Worm (Caenorhabditis elegans) whole organism, young adult: ENCODE results near the gene pcrg-1.

Source experiments
- D2030.7 ChIP-seq: fragments of 200-800 bp; sonication (Bioruptor generic); IDR thresholded peaks from 2 replicates; pipeline ENCODE4 v1.3.6; 2022; ENCODE audit warnings: missing genetic modification reagents, missing genetic modification characterization, missing compliant biosample characterization
- F10E7.11 ChIP-seq: sonication (generic microtip); optimal IDR thresholded peaks from 2 replicates; lab custom pipeline; 2017; ENCODE audit warnings: mild to moderate bottlenecking, missing genetic modification characterization, moderate library complexity, missing compliant biosample characterization
- F23B12.7 ChIP-seq: sonication (generic microtip); optimal IDR thresholded peaks from 2 replicates; lab custom pipeline; 2017; ENCODE audit warnings: missing genetic modification characterization, mild to moderate bottlenecking, missing compliant biosample characterization, antibody characterized with exemption, moderate library complexity; ENCODE audit not compliant: insufficient read depth
- F57C9.4 ChIP-seq: sonication (generic microtip); optimal IDR thresholded peaks from 2 replicates; lab custom pipeline; 2017; ENCODE audit warnings: mild to moderate bottlenecking, missing genetic modification characterization, missing compliant biosample characterization
- K11D2.4 ChIP-seq: fragments of 200-800 bp; sonication (Bioruptor generic); IDR thresholded peaks from 2 replicates; pipeline ENCODE4 v1.3.6; 2022; ENCODE audit warnings: missing genetic modification reagents, missing genetic modification characterization, missing compliant biosample characterization
- T07F8.4 ChIP-seq: sonication (generic microtip); optimal IDR thresholded peaks from 2 replicates; lab custom pipeline; 2016; ENCODE audit warnings: mild to moderate bottlenecking, missing genetic modification characterization, moderate library complexity, missing compliant biosample characterization
- Y56A3A.18 ChIP-seq: fragments of 200-800 bp; sonication (Bioruptor generic); IDR thresholded peaks from 2 replicates; pipeline ENCODE4 v1.3.6; 2022; ENCODE audit warnings: missing genetic modification reagents, missing genetic modification characterization, missing compliant biosample characterization
- ama-1 ChIP-seq, 3 experiments: fragments of 150-350 bp in 1 of 3; sonication (generic microtip) in 2 of 3; optimal IDR thresholded peaks; 2 replicates each; lab custom pipeline; 2014 to 2018; ENCODE audit warnings: missing biosample characterization in 2 of 3, missing genetic modification characterization in 2 of 3, missing genetic modification reagents in 2 of 3
- aptf-2 ChIP-seq: fragments of 200-800 bp; sonication (Bioruptor generic); conservative IDR thresholded peaks from 2 replicates; pipeline ENCODE4 v1.3.6; 2022; ENCODE audit warnings: missing genetic modification reagents, missing genetic modification characterization, missing compliant biosample characterization
- attf-6 ChIP-seq: fragments of 200-800 bp; sonication (Bioruptor generic); IDR thresholded peaks from 2 replicates; pipeline ENCODE4 v1.3.6; 2022; ENCODE audit warnings: missing genetic modification reagents, missing genetic modification characterization, missing compliant biosample characterization
- bed-2 ChIP-seq: fragments of 200-800 bp; sonication (Bioruptor generic); IDR thresholded peaks from 2 replicates; pipeline ENCODE4 v1.3.6; 2022; ENCODE audit warnings: missing genetic modification reagents, missing genetic modification characterization, missing compliant biosample characterization
- ccch-3 ChIP-seq: fragments of 200-800 bp; sonication (Bioruptor generic); optimal IDR thresholded peaks from 2 replicates; lab custom pipeline; 2018; ENCODE audit warnings: mild to moderate bottlenecking, missing genetic modification characterization, missing compliant biosample characterization
- cebp-1 ChIP-seq, 2 experiments: fragments of 200-800 bp in 1 of 2; sonication (Bioruptor generic) in 1 of 2; sonication (generic microtip) in 1 of 2; IDR thresholded peaks in 1 of 2; optimal IDR thresholded peaks in 1 of 2; 2 replicates each; pipeline versions ENCODE4 v1.3.6 to Lab custom; 2017 to 2022; ENCODE audit warnings: missing compliant biosample characterization in 2 of 2, missing genetic modification characterization in 2 of 2, mild to moderate bottlenecking in 1 of 2, missing genetic modification reagents in 1 of 2, moderate library complexity in 1 of 2
- cebp-2 ChIP-seq: fragments of 200-800 bp; sonication (Bioruptor generic); IDR thresholded peaks from 2 replicates; pipeline ENCODE4 v1.3.6; 2022; ENCODE audit warnings: missing genetic modification characterization, missing compliant biosample characterization
- ceh-100 ChIP-seq: fragments of 200-800 bp; sonication (Bioruptor generic); IDR thresholded peaks from 2 replicates; pipeline ENCODE4 v1.3.6; 2022; ENCODE audit warnings: missing genetic modification reagents, missing genetic modification characterization, missing compliant biosample characterization
- ceh-27 ChIP-seq: fragments of 200-800 bp; sonication (Bioruptor generic); optimal IDR thresholded peaks from 2 replicates; lab custom pipeline; 2018; ENCODE audit warnings: mild to moderate bottlenecking, missing genetic modification characterization, moderate library complexity, missing compliant biosample characterization
- ceh-40 ChIP-seq: fragments of 200-800 bp; sonication (Bioruptor generic); IDR thresholded peaks from 2 replicates; pipeline ENCODE4 v1.3.6; 2022; ENCODE audit warnings: missing genetic modification characterization, missing compliant biosample characterization
- ceh-58 ChIP-seq: fragments of 200-800 bp; sonication (Bioruptor generic); IDR thresholded peaks from 2 replicates; pipeline ENCODE4 v1.3.6; 2022; ENCODE audit warnings: missing genetic modification characterization, missing compliant biosample characterization
- efl-1 ChIP-seq: fragments of 150-350 bp; optimal IDR thresholded peaks from 2 replicates; lab custom pipeline; 2014; ENCODE audit warnings: missing biosample characterization, missing genetic modification reagents, missing genetic modification characterization
- egl-44 ChIP-seq: fragments of 200-800 bp; sonication (Bioruptor generic); IDR thresholded peaks from 2 replicates; pipeline ENCODE4 v1.3.6; 2022; ENCODE audit warnings: missing genetic modification reagents, missing genetic modification characterization, missing compliant biosample characterization
- egrh-3 ChIP-seq: fragments of 200-800 bp; sonication (Bioruptor generic); IDR thresholded peaks from 2 replicates; pipeline ENCODE4 v1.3.6; 2022; ENCODE audit warnings: missing genetic modification reagents, missing genetic modification characterization, missing compliant biosample characterization
- ets-4 ChIP-seq: fragments of 200-800 bp; sonication (Bioruptor generic); optimal IDR thresholded peaks from 2 replicates; lab custom pipeline; 2018; ENCODE audit warnings: mild to moderate bottlenecking, missing genetic modification characterization, missing compliant biosample characterization
- hmg-20 ChIP-seq: fragments of 200-800 bp; sonication (Bioruptor generic); IDR thresholded peaks from 2 replicates; pipeline ENCODE4 v1.3.6; 2022; ENCODE audit warnings: missing genetic modification reagents, missing genetic modification characterization, missing compliant biosample characterization
- hsf-1 ChIP-seq: fragments of 200-800 bp; sonication (Bioruptor generic); IDR thresholded peaks from 2 replicates; pipeline ENCODE4 v1.3.6; 2022; ENCODE audit warnings: missing genetic modification reagents, missing genetic modification characterization, missing compliant biosample characterization
- lin-54 ChIP-seq: fragments of 200-800 bp; sonication (Bioruptor generic); optimal IDR thresholded peaks from 2 replicates; lab custom pipeline; 2018; ENCODE audit warnings: mild to moderate bottlenecking, missing genetic modification characterization, missing compliant biosample characterization
- madf-10 ChIP-seq: sonication (generic microtip); optimal IDR thresholded peaks from 2 replicates; lab custom pipeline; 2016; ENCODE audit warnings: mild to moderate bottlenecking, missing genetic modification characterization, missing compliant biosample characterization
- madf-6 ChIP-seq: fragments of 200-800 bp; sonication (Bioruptor generic); IDR thresholded peaks from 2 replicates; pipeline ENCODE4 v1.3.6; 2022; ENCODE audit warnings: missing genetic modification reagents, missing genetic modification characterization, missing compliant biosample characterization
- madf-8 ChIP-seq: fragments of 200-800 bp; sonication (Bioruptor generic); conservative IDR thresholded peaks from 2 replicates; pipeline ENCODE4 v1.3.6; 2022; ENCODE audit warnings: missing genetic modification reagents, missing genetic modification characterization, missing compliant biosample characterization
- mes-4 ChIP-seq: sonication (generic microtip); optimal IDR thresholded peaks from 2 replicates; lab custom pipeline; 2016; ENCODE audit warnings: missing genotype, missing genetic modification characterization, missing compliant biosample characterization
- nfya-1 ChIP-seq: sonication (generic microtip); optimal IDR thresholded peaks from 2 replicates; lab custom pipeline; 2017; ENCODE audit warnings: antibody characterized with exemption, missing compliant biosample characterization, missing genetic modification characterization, borderline replicate concordance; ENCODE audit not compliant: insufficient read depth
- nhr-120 ChIP-seq: fragments of 200-800 bp; sonication (Bioruptor generic); IDR thresholded peaks from 2 replicates; pipeline ENCODE4 v1.3.6; 2022; ENCODE audit warnings: missing genetic modification characterization, missing compliant biosample characterization
- nhr-27 ChIP-seq: fragments of 200-800 bp; sonication (Bioruptor generic); optimal IDR thresholded peaks from 2 replicates; lab custom pipeline; 2018; ENCODE audit warnings: mild to moderate bottlenecking, missing genetic modification characterization, moderate library complexity, missing compliant biosample characterization
- rpc-1 ChIP-seq, 2 experiments: fragments of 150-350 bp in 1 of 2; sonication (generic microtip) in 1 of 2; optimal IDR thresholded peaks; 2 replicates each; lab custom pipeline; 2014 to 2018; ENCODE audit warnings: missing biosample characterization in 1 of 2, missing genetic modification characterization in 1 of 2, missing genetic modification reagents in 1 of 2, missing genotype in 1 of 2
- snpc-1.1 ChIP-seq: sonication (generic microtip); optimal IDR thresholded peaks from 2 replicates; lab custom pipeline; 2017; ENCODE audit warnings: missing genetic modification characterization, mild to moderate bottlenecking, missing compliant biosample characterization, antibody characterized with exemption, moderate library complexity, missing genotype, missing genetic modification reagents; ENCODE audit not compliant: insufficient read depth
- sptf-2 ChIP-seq: fragments of 200-800 bp; sonication (Bioruptor generic); optimal IDR thresholded peaks from 2 replicates; lab custom pipeline; 2018; ENCODE audit warnings: mild to moderate bottlenecking, missing genetic modification characterization, missing compliant biosample characterization
- tbp1 ChIP-seq: fragments of 200-800 bp; sonication (Bioruptor generic); optimal IDR thresholded peaks from 2 replicates; lab custom pipeline; 2018; ENCODE audit warnings: mild to moderate bottlenecking, missing genetic modification characterization, missing compliant biosample characterization
- tlf-1 ChIP-seq: fragments of 200-800 bp; sonication (Bioruptor generic); optimal IDR thresholded peaks from 2 replicates; lab custom pipeline; 2018; ENCODE audit warnings: mild to moderate bottlenecking, missing genetic modification characterization, missing compliant biosample characterization
- ztf-25 ChIP-seq: fragments of 200-800 bp; sonication (Bioruptor generic); IDR thresholded peaks from 2 replicates; pipeline ENCODE4 v1.3.6; 2022; ENCODE audit warnings: missing genetic modification reagents, missing genetic modification characterization, missing compliant biosample characterization
- ztf-28 ChIP-seq: fragments of 200-800 bp; sonication (Bioruptor generic); IDR thresholded peaks from 2 replicates; pipeline ENCODE4 v1.3.6; 2022; ENCODE audit warnings: missing genetic modification reagents, missing genetic modification characterization, missing compliant biosample characterization

The pcrg-1 gene

ce11 chrII:7225864-7226522, 25.6 kb downstream of the pcrg-1 start, which contains the start of gene clh-3:
TSS of gene clh-3 (minus strand) at chrII:7225914.
- TF ChIP-seq madf-10 (tag; lab: Kevin White, UChicago) (no peak), nhr-120 (GFP tag; lab: Robert Waterston, UW) (no peak), efl-1 (peak; percentile 61), ztf-25 (no peak), F10E7.11 (no peak), madf-6 (GFP tag; lab: Robert Waterston, UW) (peak; percentile 60), madf-8 (GFP tag; lab: Robert Waterston, UW) (peak; percentile 36), aptf-2 (GFP tag; lab: Robert Waterston, UW) (peak; percentile 99)
- TF ChIP-seq, all 124 proteins: peak for 4

- TF ChIP-seq ccch-3 (GFP tag; lab: Kevin White, UChicago), result no peak
- peak; percentile 62 for TF ChIP-seq ama-1 (optimal IDR thresholded peaks at IDR 0.05; lab: Kevin White, UChicago)
- TF ChIP-seq ama-1 (GFP tag; optimal IDR thresholded peaks at IDR 0.05; lab: Kevin White, UChicago), result no peak
- TF ChIP-seq hsf-1, result 0 out of 2 replicates have a peak, but pooled peaks have one; percentile 37
- TF ChIP-seq, all 124 proteins: peak for 2
Measured at ce11 chrII:7228646-7229200, 28.4 kb downstream of the pcrg-1 start, which contains the start of gene F32A5.4. TSS of gene F32A5.4 (plus strand) at chrII:7229150.

DNA sequence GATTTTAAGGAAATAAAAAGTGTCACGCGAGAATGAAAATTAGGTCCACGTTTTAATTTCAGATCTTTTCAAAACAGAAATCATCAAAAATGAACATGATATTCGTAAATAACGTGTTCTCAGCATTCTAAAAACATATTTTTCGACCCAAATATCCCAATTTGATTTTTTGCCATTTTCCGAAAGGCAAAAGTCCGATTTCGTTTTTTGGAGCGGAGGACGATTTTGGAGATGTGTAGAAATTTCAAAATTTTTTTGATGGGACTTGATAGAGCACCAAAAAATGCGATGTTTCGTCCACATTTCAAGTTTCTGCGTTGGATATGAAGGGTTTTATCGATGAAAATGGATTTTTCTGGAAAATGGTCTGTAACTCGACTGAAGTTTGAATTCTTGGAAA, 30.3 kb downstream of the pcrg-1 start:
- TF ChIP-seq ceh-40 (no peak), bed-2 (GFP tag; lab: Robert Waterston, UW) (no peak)

ce11 chrII:7231951-7232350, 31.6 kb downstream of the pcrg-1 start:
- TF ChIP-seq attf-6 (no peak), sptf-2 (GFP tag; lab: Kevin White, UChicago) (no peak), cebp-1 (GFP tag; IDR thresholded peaks at IDR 0.05; lab: Robert Waterston, UW) (no peak), cebp-1 (tag; optimal IDR thresholded peaks at IDR 0.05; lab: Kevin White, UChicago) (no peak), ceh-27 (GFP tag; lab: Kevin White, UChicago) (no peak), ztf-28 (no peak), snpc-1.1 (tag; lab: Kevin White, UChicago) (peak; percentile 89), ztf-25 (no peak), ceh-58 (GFP tag; lab: Robert Waterston, UW) (no peak), egrh-3 (GFP tag; lab: Robert Waterston, UW) (no peak), nhr-27 (tag; lab: Kevin White, UChicago) (no peak), K11D2.4 (GFP tag; lab: Robert Waterston, UW) (no peak), tlf-1 (GFP tag; lab: Kevin White, UChicago) (no peak), ceh-100 (GFP tag; lab: Robert Waterston, UW) (no peak), ama-1 (optimal IDR thresholded peaks at IDR 0.05; lab: Kevin White, UChicago) (no peak), ama-1 (GFP tag; optimal IDR thresholded peaks at IDR 0.05; lab: Kevin White, UChicago) (no peak), cebp-2 (GFP tag; lab: Robert Waterston, UW) (no peak), T07F8.4 (tag; lab: Kevin White, UChicago) (no peak), lin-54 (no peak), efl-1 (no peak), rpc-1 (optimal IDR thresholded peaks at IDR 0.05; lab: Kevin White, UChicago) (no peak), rpc-1 (tag; optimal IDR thresholded peaks at IDR 0.05; lab: Kevin White, UChicago) (peak; percentile 25), egl-44 (GFP tag; lab: Robert Waterston, UW) (no peak), mes-4 (tag; lab: Kevin White, UChicago) (no peak), tbp1 (peak; percentile 68), madf-10 (tag; lab: Kevin White, UChicago) (no peak), F23B12.7 (tag; lab: Kevin White, UChicago) (no peak), D2030.7 (GFP tag; lab: Robert Waterston, UW) (0 out of 2 replicates have a peak, but pooled peaks have one; percentile 21), F57C9.4 (tag; lab: Kevin White, UChicago) (no peak), Y56A3A.18 (no peak), ets-4 (no peak), nfya-1 (tag; lab: Kevin White, UChicago) (no peak), madf-8 (GFP tag; lab: Robert Waterston, UW) (no peak), hmg-20 (no peak)
